Fruit fly (Drosophila melanogaster) whole organism, prepupa: ENCODE results near the gene pps.

Experiments used
- CG16779 ChIP-seq: fragments of 200-800 bp; sonication (Bioruptor generic); optimal IDR thresholded peaks from 3 replicates; lab custom pipeline; 2017; ENCODE audit warnings: missing biosample characterization, mild to moderate bottlenecking, missing genetic modification characterization
- CG31627 ChIP-seq: fragments of 200-800 bp; sonication (Bioruptor generic); optimal IDR thresholded peaks from 3 replicates; lab custom pipeline; 2016; ENCODE audit warnings: missing biosample characterization, missing genetic modification characterization
- CG3919 ChIP-seq: fragments of 200-800 bp; sonication (Bioruptor generic); optimal IDR thresholded peaks from 3 replicates; lab custom pipeline; 2016; ENCODE audit warnings: missing biosample characterization, missing genetic modification characterization
- CG4318 ChIP-seq: fragments of 200-800 bp; sonication (Bioruptor generic); optimal IDR thresholded peaks from 3 replicates; lab custom pipeline; 2017; ENCODE audit warnings: missing biosample characterization, mild to moderate bottlenecking, missing genetic modification characterization
- CG6163 ChIP-seq: fragments of 200-800 bp; sonication (Bioruptor generic); IDR thresholded peaks from 3 replicates; pipeline ENCODE4 v1.3.6; 2022; ENCODE audit warnings: missing biosample characterization, missing genetic modification characterization
- CG8319 ChIP-seq: fragments of 200-800 bp; sonication (Bioruptor generic); optimal IDR thresholded peaks from 3 replicates; lab custom pipeline; 2016; ENCODE audit warnings: missing biosample characterization, missing genetic modification characterization
- CG8632 ChIP-seq: fragments of 200-800 bp; sonication (Bioruptor generic); optimal IDR thresholded peaks from 3 replicates; lab custom pipeline; 2016; ENCODE audit warnings: missing biosample characterization, missing genetic modification characterization
- Met ChIP-seq: fragments of 200-800 bp; sonication (Bioruptor generic); optimal IDR thresholded peaks from 3 replicates; lab custom pipeline; 2016; ENCODE audit warnings: missing biosample characterization, missing genetic modification characterization
- OdsH ChIP-seq: fragments of 200-800 bp; sonication (Bioruptor generic); optimal IDR thresholded peaks from 3 replicates; lab custom pipeline; 2016; ENCODE audit warnings: missing biosample characterization, missing genetic modification characterization
- cyc ChIP-seq: fragments of 200-800 bp; sonication (Bioruptor generic); optimal IDR thresholded peaks from 3 replicates; lab custom pipeline; 2016; ENCODE audit warnings: missing biosample characterization, missing genetic modification characterization
- spab ChIP-seq: fragments of 200-800 bp; sonication (Bioruptor generic); optimal IDR thresholded peaks from 2 replicates; lab custom pipeline; 2017; ENCODE audit warnings: missing biosample characterization, mild to moderate bottlenecking, missing genetic modification characterization, missing genetic modification reagents
- ss ChIP-seq, 2 experiments: fragments of 200-800 bp; sonication (Bioruptor generic); optimal IDR thresholded peaks; 2 replicates in 1 of 2; 3 replicates in 1 of 2; lab custom pipeline; 2017 to 2018; ENCODE audit warnings: mild to moderate bottlenecking in 2 of 2, missing biosample characterization in 2 of 2, missing genetic modification characterization in 2 of 2, moderate library complexity in 1 of 2
- svp ChIP-seq: fragments of 200-800 bp; sonication (Bioruptor generic); peaks from one replicate; lab custom pipeline; 2016; ENCODE audit warnings: missing biosample characterization, missing genetic modification characterization
- topi ChIP-seq: fragments of 200-800 bp; sonication (Bioruptor generic); optimal IDR thresholded peaks from 3 replicates; lab custom pipeline; 2016; ENCODE audit warnings: missing biosample characterization, missing genetic modification characterization

DNA sequence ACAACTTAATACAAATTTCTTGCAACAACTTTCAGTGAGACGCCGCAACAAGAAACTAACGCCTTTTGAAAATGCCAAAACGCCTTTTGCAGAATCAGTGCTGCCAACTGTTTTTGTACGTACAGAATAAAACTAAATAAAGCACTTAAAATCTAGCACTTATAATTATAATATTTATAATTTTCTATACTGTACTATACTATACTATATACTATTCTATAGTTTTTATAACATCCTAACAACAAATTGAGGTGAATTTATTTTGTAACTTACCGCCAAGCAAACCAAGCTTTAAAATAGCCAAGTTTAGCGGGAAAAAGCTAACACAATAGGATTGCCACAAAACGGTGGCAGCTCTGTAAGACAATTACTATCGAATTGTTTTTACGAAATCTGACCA, 20.1 kb downstream of the pps start, which contains the start of the genes Aos1 and Srlp:
- no peak for TF ChIP-seq CG31627
- TF ChIP-seq cyc (GFP tag; lab: Kevin White, UChicago), result no peak
- TF ChIP-seq CG16779, result no peak
- no peak for TF ChIP-seq OdsH (GFP tag; lab: Kevin White, UChicago)
- TF ChIP-seq CG8319 (GFP tag; lab: Kevin White, UChicago), result peak; percentile 10
- no peak for TF ChIP-seq ss (GFP tag; optimal IDR thresholded peaks at IDR 0.05; lab: Kevin White, UChicago)
- TF ChIP-seq CG4318 (GFP tag; lab: Kevin White, UChicago), result no peak
- no peak for TF ChIP-seq CG6163 (GFP tag; lab: Robert Waterston, UW)
- no peak for TF ChIP-seq spab
- no peak for TF ChIP-seq CG8632 (GFP tag; lab: Kevin White, UChicago)
- peak; percentile 14 for TF ChIP-seq topi
- TF ChIP-seq svp (GFP tag; lab: Kevin White, UChicago), result no peak
- no peak for TF ChIP-seq Met
- no peak for TF ChIP-seq CG3919
